Worm (Caenorhabditis elegans) whole organism, mixed stage, embryonic: ENCODE measurements around the gene srx-42.

Experiments used
- M03D4.4 ChIP-seq: sonication (generic microtip); optimal IDR thresholded peaks from 2 replicates; lab custom pipeline; 2017; ENCODE audit warnings: mild to moderate bottlenecking, missing genetic modification characterization, missing compliant biosample characterization
- blmp-1 ChIP-seq: fragments of 150-350 bp; optimal IDR thresholded peaks from 2 replicates; lab custom pipeline; 2014; ENCODE audit warnings: missing biosample characterization, missing genetic modification characterization
- ceh-83 ChIP-seq: fragments of 200-800 bp; sonication (Bioruptor generic); optimal IDR thresholded peaks from 2 replicates; lab custom pipeline; 2018; ENCODE audit warnings: mild to moderate bottlenecking, missing genetic modification characterization, missing compliant biosample characterization
- elt-1 ChIP-seq: sonication (generic microtip); optimal IDR thresholded peaks from 2 replicates; lab custom pipeline; 2017; ENCODE audit warnings: missing genetic modification characterization, mild to moderate bottlenecking, missing compliant biosample characterization, antibody characterized with exemption, moderate library complexity, borderline replicate concordance; ENCODE audit not compliant: insufficient read depth
- elt-3 ChIP-seq: fragments of 150-350 bp; optimal IDR thresholded peaks from 2 replicates; lab custom pipeline; 2014; ENCODE audit warnings: missing biosample characterization, missing genetic modification characterization
- hlh-1 ChIP-seq: fragments of 150-350 bp; optimal IDR thresholded peaks from 2 replicates; lab custom pipeline; 2014; ENCODE audit warnings: missing biosample characterization, missing genetic modification reagents, missing genetic modification characterization
- lin-13 ChIP-seq: fragments of 150-350 bp; optimal IDR thresholded peaks from 2 replicates; lab custom pipeline; 2014; ENCODE audit warnings: missing biosample characterization, missing genetic modification characterization
- mab-5 ChIP-seq: fragments of 150-350 bp; optimal IDR thresholded peaks from 2 replicates; lab custom pipeline; 2014; ENCODE audit warnings: missing biosample characterization, missing genetic modification characterization
- nhr-76 ChIP-seq: sonication (generic microtip); optimal IDR thresholded peaks from 2 replicates; lab custom pipeline; 2017; ENCODE audit warnings: missing biosample characterization, missing genetic modification characterization
- tbx-8 ChIP-seq: fragments of 200-800 bp; sonication (Bioruptor generic); optimal IDR thresholded peaks from 2 replicates; lab custom pipeline; 2018; ENCODE audit warnings: mild to moderate bottlenecking, missing genetic modification characterization, moderate library complexity, missing compliant biosample characterization
- unc-39 ChIP-seq: fragments of 150-350 bp; optimal IDR thresholded peaks from 2 replicates; lab custom pipeline; 2014; ENCODE audit warnings: missing biosample characterization, missing genetic modification characterization

srx-42 gene

DNA sequence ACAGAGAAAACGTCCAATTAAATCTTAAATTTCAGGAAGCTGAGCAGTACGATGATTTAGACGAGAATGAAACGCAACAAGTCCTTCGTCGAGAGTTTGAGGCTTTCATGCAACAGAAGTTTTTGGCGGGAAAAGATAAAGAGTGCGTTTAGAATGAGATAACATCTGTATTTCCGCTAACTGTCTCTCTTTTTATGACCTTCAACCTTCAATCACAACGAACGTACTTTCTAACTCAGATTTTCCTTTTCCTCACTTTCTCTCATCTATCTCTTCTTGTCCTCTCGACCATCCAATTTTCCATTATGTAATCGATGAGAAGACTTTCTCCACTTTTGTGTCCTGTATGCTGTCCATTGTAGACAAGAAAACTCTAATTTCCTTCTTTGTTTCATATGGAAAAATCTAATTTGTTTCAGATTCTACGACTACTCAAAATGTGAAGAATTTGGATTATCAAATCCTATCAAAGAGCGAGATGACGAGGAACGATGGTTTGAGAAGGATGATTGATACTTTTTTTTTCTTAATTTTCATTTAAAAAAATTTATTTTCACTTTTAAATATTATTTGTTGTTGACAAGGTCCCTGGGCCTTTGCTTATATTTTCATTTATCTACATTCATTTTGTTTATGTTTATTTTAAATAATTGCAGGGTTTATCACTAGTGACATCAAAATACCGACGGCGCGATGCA, 42.6 kb downstream of the srx-42 start, which contains the start of gene sao-1:
Gene sao-1 (plus strand): TSS at position 648 of the 698 bp plus-strand sequence.
- no peak for TF ChIP-seq mab-5 (tag; lab: Kevin White, UChicago)
- TF ChIP-seq unc-39 (tag; lab: Kevin White, UChicago): no peak
- TF ChIP-seq elt-1 (tag; lab: Kevin White, UChicago): peak; percentile 80
- no peak for TF ChIP-seq nhr-76
- TF ChIP-seq hlh-1 (tag; lab: Kevin White, UChicago): no peak
- no peak for TF ChIP-seq lin-13
- peak; percentile 79 for TF ChIP-seq blmp-1 (tag; lab: Kevin White, UChicago)
- TF ChIP-seq elt-3: no peak
- TF ChIP-seq ceh-83 (GFP tag; lab: Kevin White, UChicago): no peak
- no peak for TF ChIP-seq tbx-8 (GFP tag; lab: Kevin White, UChicago)
- no peak for TF ChIP-seq M03D4.4 (tag; lab: Kevin White, UChicago)
